Worm (Caenorhabditis elegans) whole organism, young adult: ENCODE measurements around the gene sri-21.

Experiments
- B0019.2 ChIP-seq: fragments of 200-800 bp; sonication (Bioruptor generic); conservative IDR thresholded peaks from 2 replicates; pipeline ENCODE4 v1.3.6; 2022; ENCODE audit warnings: missing genetic modification reagents, missing genetic modification characterization, missing compliant biosample characterization
- B0261.1 ChIP-seq: sonication (generic microtip); optimal IDR thresholded peaks from 2 replicates; lab custom pipeline; 2016; ENCODE audit warnings: mild to moderate bottlenecking, missing genetic modification characterization, moderate library complexity, missing compliant biosample characterization
- C06A6.2 ChIP-seq: fragments of 200-800 bp; sonication (Bioruptor generic); conservative IDR thresholded peaks from 2 replicates; pipeline ENCODE4 v1.3.6; 2022; ENCODE audit warnings: missing genetic modification characterization, missing compliant biosample characterization
- C17E4.6 ChIP-seq: fragments of 200-800 bp; sonication (Bioruptor generic); IDR thresholded peaks from 2 replicates; pipeline ENCODE4 v1.3.6; 2022; ENCODE audit warnings: missing genetic modification reagents, missing genetic modification characterization, missing compliant biosample characterization
- F10E7.11 ChIP-seq: sonication (generic microtip); optimal IDR thresholded peaks from 2 replicates; lab custom pipeline; 2017; ENCODE audit warnings: mild to moderate bottlenecking, missing genetic modification characterization, moderate library complexity, missing compliant biosample characterization
- F23B12.7 ChIP-seq: sonication (generic microtip); optimal IDR thresholded peaks from 2 replicates; lab custom pipeline; 2017; ENCODE audit warnings: missing genetic modification characterization, mild to moderate bottlenecking, missing compliant biosample characterization, antibody characterized with exemption, moderate library complexity; ENCODE audit not compliant: insufficient read depth
- F39B2.1 ChIP-seq: fragments of 200-800 bp; sonication (Bioruptor generic); IDR thresholded peaks from 2 replicates; pipeline ENCODE4 v1.3.6; 2022; ENCODE audit warnings: missing genetic modification reagents, missing genetic modification characterization, missing compliant biosample characterization
- F49E8.2 ChIP-seq: sonication (generic microtip); optimal IDR thresholded peaks from 3 replicates; lab custom pipeline; 2017; ENCODE audit warnings: missing genetic modification characterization, mild to moderate bottlenecking, missing compliant biosample characterization, antibody characterized with exemption, moderate library complexity; ENCODE audit not compliant: insufficient read depth
- F55B11.4 ChIP-seq: sonication (generic microtip); optimal IDR thresholded peaks from 2 replicates; lab custom pipeline; 2016; ENCODE audit warnings: missing compliant biosample characterization, missing genetic modification characterization, borderline replicate concordance; ENCODE audit not compliant: insufficient read depth
- T07F8.4 ChIP-seq: sonication (generic microtip); optimal IDR thresholded peaks from 2 replicates; lab custom pipeline; 2016; ENCODE audit warnings: mild to moderate bottlenecking, missing genetic modification characterization, moderate library complexity, missing compliant biosample characterization
- T26A5.8 ChIP-seq: sonication (generic microtip); optimal IDR thresholded peaks from 2 replicates; lab custom pipeline; 2016; ENCODE audit warnings: missing genetic modification characterization, missing compliant biosample characterization
- Y53G8AR.9 ChIP-seq: fragments of 200-800 bp; sonication (Bioruptor generic); conservative IDR thresholded peaks from 2 replicates; pipeline ENCODE4 v1.3.6; 2022; ENCODE audit warnings: missing genetic modification reagents, missing genetic modification characterization, missing compliant biosample characterization
- akir-1 ChIP-seq: fragments of 200-800 bp; sonication (Bioruptor generic); optimal IDR thresholded peaks from 2 replicates; lab custom pipeline; 2018; ENCODE audit warnings: mild to moderate bottlenecking, missing genetic modification characterization, moderate library complexity, missing compliant biosample characterization
- ama-1 ChIP-seq, 3 experiments: fragments of 150-350 bp in 1 of 3; sonication (generic microtip) in 2 of 3; optimal IDR thresholded peaks; 2 replicates each; lab custom pipeline; 2014 to 2018; ENCODE audit warnings: missing biosample characterization in 2 of 3, missing genetic modification characterization in 2 of 3, missing genetic modification reagents in 2 of 3
- aptf-2 ChIP-seq: fragments of 200-800 bp; sonication (Bioruptor generic); conservative IDR thresholded peaks from 2 replicates; pipeline ENCODE4 v1.3.6; 2022; ENCODE audit warnings: missing genetic modification reagents, missing genetic modification characterization, missing compliant biosample characterization
- attf-5 ChIP-seq: fragments of 200-800 bp; sonication (Bioruptor generic); optimal IDR thresholded peaks from 2 replicates; lab custom pipeline; 2018; ENCODE audit warnings: mild to moderate bottlenecking, missing genetic modification characterization, missing compliant biosample characterization
- attf-6 ChIP-seq: fragments of 200-800 bp; sonication (Bioruptor generic); IDR thresholded peaks from 2 replicates; pipeline ENCODE4 v1.3.6; 2022; ENCODE audit warnings: missing genetic modification reagents, missing genetic modification characterization, missing compliant biosample characterization
- bed-1 ChIP-seq: fragments of 200-800 bp; sonication (Bioruptor generic); IDR thresholded peaks from 2 replicates; pipeline ENCODE4 v1.3.6; 2022; ENCODE audit warnings: missing genetic modification reagents, missing genetic modification characterization, missing compliant biosample characterization
- ccch-3 ChIP-seq: fragments of 200-800 bp; sonication (Bioruptor generic); optimal IDR thresholded peaks from 2 replicates; lab custom pipeline; 2018; ENCODE audit warnings: mild to moderate bottlenecking, missing genetic modification characterization, missing compliant biosample characterization
- ceh-100 ChIP-seq: fragments of 200-800 bp; sonication (Bioruptor generic); IDR thresholded peaks from 2 replicates; pipeline ENCODE4 v1.3.6; 2022; ENCODE audit warnings: missing genetic modification reagents, missing genetic modification characterization, missing compliant biosample characterization
- ceh-91 ChIP-seq: fragments of 200-800 bp; sonication (Bioruptor generic); IDR thresholded peaks from 2 replicates; pipeline ENCODE4 v1.3.6; 2022; ENCODE audit warnings: missing genetic modification reagents, missing genetic modification characterization, missing compliant biosample characterization
- egrh-3 ChIP-seq: fragments of 200-800 bp; sonication (Bioruptor generic); IDR thresholded peaks from 2 replicates; pipeline ENCODE4 v1.3.6; 2022; ENCODE audit warnings: missing genetic modification reagents, missing genetic modification characterization, missing compliant biosample characterization
- ets-4 ChIP-seq: fragments of 200-800 bp; sonication (Bioruptor generic); optimal IDR thresholded peaks from 2 replicates; lab custom pipeline; 2018; ENCODE audit warnings: mild to moderate bottlenecking, missing genetic modification characterization, missing compliant biosample characterization
- hrde-1 ChIP-seq: sonication (generic microtip); optimal IDR thresholded peaks from 2 replicates; lab custom pipeline; 2016; ENCODE audit warnings: missing genetic modification characterization, mild to moderate bottlenecking, missing compliant biosample characterization, moderate library complexity, missing genotype, missing genetic modification reagents, borderline replicate concordance
- lag-1 ChIP-seq: fragments of 200-800 bp; sonication (Bioruptor generic); IDR thresholded peaks from 2 replicates; pipeline ENCODE4 v1.3.6; 2022; ENCODE audit warnings: missing genetic modification reagents, missing genetic modification characterization, missing compliant biosample characterization
- let-526 ChIP-seq: fragments of 200-800 bp; sonication (Bioruptor generic); IDR thresholded peaks from 2 replicates; pipeline ENCODE4 v1.3.6; 2022; ENCODE audit warnings: missing genetic modification reagents, missing genetic modification characterization, missing compliant biosample characterization
- lin-26 ChIP-seq: fragments of 200-800 bp; sonication (Bioruptor generic); IDR thresholded peaks from 2 replicates; pipeline ENCODE4 v1.3.6; 2022; ENCODE audit warnings: missing genetic modification reagents, missing genetic modification characterization, missing compliant biosample characterization
- lin-35 ChIP-seq, 3 experiments: fragments of 150-350 bp in 2 of 3; sonication (generic microtip) in 1 of 3; optimal IDR thresholded peaks; 2 replicates each; lab custom pipeline; 2014 to 2018; ENCODE audit warnings: missing biosample characterization in 3 of 3, missing genetic modification characterization in 3 of 3, missing genetic modification reagents in 3 of 3
- lin-40 ChIP-seq: sonication (generic microtip); optimal IDR thresholded peaks from 2 replicates; lab custom pipeline; 2016; ENCODE audit warnings: missing genetic modification characterization, mild to moderate bottlenecking, missing compliant biosample characterization, missing genotype, missing genetic modification reagents
- lin-54 ChIP-seq: fragments of 200-800 bp; sonication (Bioruptor generic); optimal IDR thresholded peaks from 2 replicates; lab custom pipeline; 2018; ENCODE audit warnings: mild to moderate bottlenecking, missing genetic modification characterization, missing compliant biosample characterization
- lsl-1 ChIP-seq: fragments of 200-800 bp; sonication (Bioruptor generic); optimal IDR thresholded peaks from 2 replicates; lab custom pipeline; 2018; ENCODE audit warnings: mild to moderate bottlenecking, missing genetic modification characterization, moderate library complexity, missing compliant biosample characterization
- mcd-1 ChIP-seq: fragments of 200-800 bp; sonication (Bioruptor generic); IDR thresholded peaks from 2 replicates; pipeline ENCODE4 v1.3.6; 2022; ENCODE audit warnings: missing genetic modification reagents, missing genetic modification characterization, missing compliant biosample characterization
- nfya-1 ChIP-seq: sonication (generic microtip); optimal IDR thresholded peaks from 2 replicates; lab custom pipeline; 2017; ENCODE audit warnings: antibody characterized with exemption, missing compliant biosample characterization, missing genetic modification characterization, borderline replicate concordance; ENCODE audit not compliant: insufficient read depth
- nfyb-1 ChIP-seq: fragments of 200-800 bp; sonication (Bioruptor generic); IDR thresholded peaks from 2 replicates; pipeline ENCODE4 v1.3.6; 2022; ENCODE audit warnings: missing genetic modification reagents, missing genetic modification characterization, missing compliant biosample characterization
- nhr-120 ChIP-seq: fragments of 200-800 bp; sonication (Bioruptor generic); IDR thresholded peaks from 2 replicates; pipeline ENCODE4 v1.3.6; 2022; ENCODE audit warnings: missing genetic modification characterization, missing compliant biosample characterization
- nhr-179 ChIP-seq: sonication (generic microtip); optimal IDR thresholded peaks from 2 replicates; lab custom pipeline; 2016; ENCODE audit warnings: mild to moderate bottlenecking, missing genetic modification characterization, missing compliant biosample characterization
- rcor-1 ChIP-seq: fragments of 200-800 bp; sonication (Bioruptor generic); IDR thresholded peaks from 2 replicates; pipeline ENCODE4 v1.3.6; 2022; ENCODE audit warnings: missing genetic modification reagents, missing genetic modification characterization, missing compliant biosample characterization
- sea-2 ChIP-seq: fragments of 200-800 bp; sonication (Bioruptor generic); IDR thresholded peaks from 2 replicates; pipeline ENCODE4 v1.3.6; 2022; ENCODE audit warnings: missing genetic modification characterization, missing compliant biosample characterization
- snpc-1.3 ChIP-seq: sonication (generic microtip); optimal IDR thresholded peaks from 2 replicates; lab custom pipeline; 2017; ENCODE audit warnings: missing genetic modification characterization, mild to moderate bottlenecking, missing compliant biosample characterization, antibody characterized with exemption, moderate library complexity, missing genotype, missing genetic modification reagents; ENCODE audit not compliant: insufficient read depth
- snpc-4 ChIP-seq, 5 experiments: fragments of 150-350 bp in 1 of 5; sonication (generic microtip) in 4 of 5; optimal IDR thresholded peaks; 2 replicates each; lab custom pipeline; 2014 to 2018; ENCODE audit warnings: missing genetic modification characterization in 5 of 5, missing biosample characterization in 3 of 5, antibody characterized with exemption in 2 of 5, mild to moderate bottlenecking in 2 of 5, missing compliant biosample characterization in 2 of 5, missing genotype in 2 of 5, moderate library complexity in 2 of 5, missing genetic modification reagents in 1 of 5
- tbx-9 ChIP-seq: sonication (generic microtip); optimal IDR thresholded peaks from 2 replicates; lab custom pipeline; 2016; ENCODE audit warnings: borderline replicate concordance, missing genetic modification characterization, inconsistent platforms, missing compliant biosample characterization
- unc-62 ChIP-seq: fragments of 150-350 bp; optimal IDR thresholded peaks from 2 replicates; lab custom pipeline; 2014; ENCODE audit warnings: missing biosample characterization, missing genetic modification reagents, missing genetic modification characterization
- zim-3 ChIP-seq: sonication (generic microtip); optimal IDR thresholded peaks from 2 replicates; lab custom pipeline; 2017; ENCODE audit warnings: mild to moderate bottlenecking, missing genetic modification characterization, moderate library complexity, missing compliant biosample characterization
- ztf-18 ChIP-seq: sonication (generic microtip); optimal IDR thresholded peaks from 2 replicates; lab custom pipeline; 2016; ENCODE audit warnings: missing genotype, mild to moderate bottlenecking, missing genetic modification characterization, missing compliant biosample characterization
- ztf-26 ChIP-seq: sonication (generic microtip); optimal IDR thresholded peaks from 2 replicates; lab custom pipeline; 2017; ENCODE audit warnings: missing genetic modification characterization, missing compliant biosample characterization
- ztf-28 ChIP-seq: fragments of 200-800 bp; sonication (Bioruptor generic); IDR thresholded peaks from 2 replicates; pipeline ENCODE4 v1.3.6; 2022; ENCODE audit warnings: missing genetic modification reagents, missing genetic modification characterization, missing compliant biosample characterization

sri-21 gene

ce11 chrV:3585011-3585410 lies 35.4 kb downstream of the sri-21 start (continued):
- TF ChIP-seq ztf-18 (tag; lab: Kevin White, UChicago) (peak; percentile 5), unc-62 (GFP tag; lab: Kevin White, UChicago) (no peak), nhr-120 (GFP tag; lab: Robert Waterston, UW) (no peak), mcd-1 (GFP tag; lab: Robert Waterston, UW) (peak; percentile 29; the same call in 1 of the 2 replicates), hrde-1 (tag; lab: Kevin White, UChicago) (peak; percentile 96), snpc-1.3 (tag; lab: Kevin White, UChicago) (peak; percentile 85), zim-3 (no peak), F49E8.2 (tag; lab: Kevin White, UChicago) (peak; percentile 77), attf-6 (0 out of 2 replicates have a peak, but pooled peaks have one; percentile 61), F10E7.11 (tag; lab: Kevin White, UChicago) (no peak), B0019.2 (GFP tag; lab: Robert Waterston, UW) (no peak), nhr-179 (tag; lab: Kevin White, UChicago) (no peak), Y53G8AR.9 (peak; percentile 77), T26A5.8 (tag; lab: Kevin White, UChicago) (no peak), ama-1 (optimal IDR thresholded peaks at IDR 0.05; lab: Kevin White, UChicago) (no peak), ama-1 (GFP tag; optimal IDR thresholded peaks at IDR 0.05; lab: Kevin White, UChicago) (peak; percentile 67 to 71), nfyb-1 (GFP tag; lab: Robert Waterston, UW) (peak; percentile 71), ets-4 (GFP tag; lab: Kevin White, UChicago) (no peak), ccch-3 (GFP tag; lab: Kevin White, UChicago) (no peak), rcor-1 (GFP tag; lab: Robert Waterston, UW) (peak; percentile 68), egrh-3 (GFP tag; lab: Robert Waterston, UW) (no peak), F23B12.7 (tag; lab: Kevin White, UChicago) (no peak), snpc-4 (GFP tag; optimal IDR thresholded peaks at IDR 0.05; lab: Kevin White, UChicago) (peak; percentile 66), snpc-4 (tag; optimal IDR thresholded peaks at IDR 0.05; lab: Kevin White, UChicago) (peak in 2 of 4 experiments; percentile 24 to 53), ceh-100 (peak; percentile 33; the same call in 1 of the 2 replicates), lin-35 (GFP tag; optimal IDR thresholded peaks at IDR 0.05; lab: Kevin White, UChicago) (peak in 2 of 3 experiments; percentile 4 to 63), nfya-1 (tag; lab: Kevin White, UChicago) (no peak), tbx-9 (tag; lab: Kevin White, UChicago) (no peak), B0261.1 (tag; lab: Kevin White, UChicago) (peak; percentile 19), T07F8.4 (no peak), lin-26 (GFP tag; lab: Robert Waterston, UW) (no peak), F55B11.4 (tag; lab: Kevin White, UChicago) (no peak), bed-1 (GFP tag; lab: Robert Waterston, UW) (no peak), C06A6.2 (GFP tag; lab: Robert Waterston, UW) (no peak), lin-40 (no peak), aptf-2 (GFP tag; lab: Robert Waterston, UW) (no peak), lin-54 (GFP tag; lab: Kevin White, UChicago) (peak; percentile 54), let-526 (GFP tag; lab: Robert Waterston, UW) (no peak), sea-2 (GFP tag; lab: Robert Waterston, UW) (no peak), ceh-91 (GFP tag; lab: Robert Waterston, UW) (no peak), ztf-26 (tag; lab: Kevin White, UChicago) (no peak), lsl-1 (peak; percentile 48), attf-5 (GFP tag; lab: Kevin White, UChicago) (no peak), lag-1 (no peak), C17E4.6 (GFP tag; lab: Robert Waterston, UW) (peak; percentile 54; the same call in 1 of the 2 replicates), F39B2.1 (GFP tag; lab: Robert Waterston, UW) (0 out of 2 replicates have a peak, but pooled peaks have one; percentile 34), akir-1 (GFP tag; lab: Kevin White, UChicago) (no peak), ztf-28 (no peak)
